Fruit fly (Drosophila melanogaster) whole organism, embryonic: ENCODE results near the gene CG33795.

Experiments used
- Asciz ChIP-seq: fragments of 200-800 bp; sonication (Bioruptor generic); optimal IDR thresholded peaks from 2 replicates; lab custom pipeline; 2017; ENCODE audit warnings: missing biosample characterization, mild to moderate bottlenecking, missing genetic modification characterization, missing genetic modification reagents
- B-H2 ChIP-seq: fragments of 200-800 bp; sonication (Bioruptor generic); optimal IDR thresholded peaks from 2 replicates; lab custom pipeline; 2018; ENCODE audit warnings: missing biosample characterization, mild to moderate bottlenecking, missing genetic modification characterization
- CG10267 ChIP-seq: fragments of 200-800 bp; sonication (Bioruptor generic); optimal IDR thresholded peaks from 2 replicates; lab custom pipeline; 2018; ENCODE audit warnings: missing biosample characterization, mild to moderate bottlenecking, missing genetic modification characterization, moderate library complexity
- CG10321 ChIP-seq: fragments of 200-800 bp; sonication (Bioruptor generic); IDR thresholded peaks from 2 replicates; pipeline ENCODE4 v1.3.6; 2022; ENCODE audit warnings: missing biosample characterization, missing genetic modification characterization
- CG10462 ChIP-seq: fragments of 200-800 bp; sonication (Bioruptor generic); optimal IDR thresholded peaks from 2 replicates; lab custom pipeline; 2016; ENCODE audit warnings: missing biosample characterization, missing genetic modification characterization
- CG10543 ChIP-seq: fragments of 200-800 bp; sonication (Bioruptor generic); optimal IDR thresholded peaks from 3 replicates; lab custom pipeline; 2017; ENCODE audit warnings: missing biosample characterization, mild to moderate bottlenecking, missing genetic modification characterization, moderate library complexity
- CG12071 ChIP-seq: fragments of 200-800 bp; sonication (Bioruptor generic); optimal IDR thresholded peaks from 3 replicates; lab custom pipeline; 2018; ENCODE audit warnings: missing biosample characterization, mild to moderate bottlenecking, missing genetic modification characterization
- CG12942 ChIP-seq: fragments of 200-800 bp; sonication (Bioruptor generic); optimal IDR thresholded peaks from 3 replicates; lab custom pipeline; 2016; ENCODE audit warnings: missing biosample characterization, missing genetic modification characterization
- CG13296 ChIP-seq: fragments of 200-800 bp; sonication (Bioruptor generic); optimal IDR thresholded peaks from 3 replicates; lab custom pipeline; 2018; ENCODE audit warnings: missing biosample characterization, mild to moderate bottlenecking, missing genetic modification characterization
- CG14014 ChIP-seq: fragments of 200-800 bp; sonication (Bioruptor generic); IDR thresholded peaks from 2 replicates; pipeline ENCODE4 v1.3.6; 2022; ENCODE audit warnings: missing biosample characterization, missing genetic modification characterization
- CG14667 ChIP-seq: fragments of 200-800 bp; sonication (Bioruptor generic); IDR thresholded peaks from 2 replicates; pipeline ENCODE4 v1.3.6; 2022; ENCODE audit warnings: missing biosample characterization, missing genetic modification characterization
- CG17328 ChIP-seq: fragments of 200-800 bp; sonication (Bioruptor generic); IDR thresholded peaks from 2 replicates; pipeline ENCODE4 v1.3.6; 2022; ENCODE audit warnings: missing biosample characterization, missing genetic modification characterization
- CG18619 ChIP-seq: fragments of 200-800 bp; sonication (Bioruptor generic); optimal IDR thresholded peaks from 3 replicates; lab custom pipeline; 2017; ENCODE audit warnings: missing biosample characterization, mild to moderate bottlenecking, missing genetic modification characterization
- CG42726 ChIP-seq: fragments of 200-800 bp; sonication (Bioruptor generic); IDR thresholded peaks from 2 replicates; pipeline ENCODE4 v1.3.6; 2022; ENCODE audit warnings: missing biosample characterization, missing genetic modification characterization; ENCODE audit not compliant: partially characterized antibody
- CG4854 ChIP-seq: fragments of 200-800 bp; sonication (Bioruptor generic); optimal IDR thresholded peaks from 2 replicates; lab custom pipeline; 2016; ENCODE audit warnings: missing biosample characterization, missing genetic modification characterization, inconsistent platforms
- CG6765 ChIP-seq: fragments of 200-800 bp; sonication (Bioruptor generic); optimal IDR thresholded peaks from 3 replicates; lab custom pipeline; 2017; ENCODE audit warnings: missing biosample characterization, mild to moderate bottlenecking, missing genetic modification characterization
- CG9437 ChIP-seq: fragments of 200-800 bp; sonication (Bioruptor generic); optimal IDR thresholded peaks from 2 replicates; lab custom pipeline; 2018; ENCODE audit warnings: missing biosample characterization, mild to moderate bottlenecking, missing genetic modification characterization
- CG9817 ChIP-seq: fragments of 200-800 bp; sonication (Bioruptor generic); optimal IDR thresholded peaks from 2 replicates; lab custom pipeline; 2018; ENCODE audit warnings: missing biosample characterization, mild to moderate bottlenecking, missing genetic modification characterization, moderate library complexity
- CG9876 ChIP-seq: fragments of 200-800 bp; sonication (Bioruptor generic); optimal IDR thresholded peaks from 2 replicates; lab custom pipeline; 2016; ENCODE audit warnings: missing biosample characterization, missing genetic modification characterization
- Dek ChIP-seq: fragments of 200-800 bp; sonication (Bioruptor generic); optimal IDR thresholded peaks from 3 replicates; lab custom pipeline; 2019; ENCODE audit warnings: missing biosample characterization, mild to moderate bottlenecking, missing genetic modification characterization, moderate library complexity
- GATAe ChIP-seq: fragments of 200-800 bp; sonication (Bioruptor generic); conservative IDR thresholded peaks from 2 replicates; pipeline ENCODE4 v1.3.6; 2022; ENCODE audit warnings: missing biosample characterization, missing genetic modification characterization
- Hmx ChIP-seq: fragments of 200-800 bp; sonication (Bioruptor generic); optimal IDR thresholded peaks from 2 replicates; lab custom pipeline; 2016; ENCODE audit warnings: missing biosample characterization, missing genetic modification characterization
- Hr39 ChIP-seq: fragments of >200 bp; optimal IDR thresholded peaks from 2 replicates; lab custom pipeline; 2017
- Hsf ChIP-seq: fragments of 200-800 bp; sonication (Bioruptor generic); optimal IDR thresholded peaks from 3 replicates; lab custom pipeline; 2016; ENCODE audit warnings: missing biosample characterization, missing genetic modification characterization
- MTF-1 ChIP-seq: fragments of 200-800 bp; sonication (Bioruptor generic); optimal IDR thresholded peaks from 2 replicates; lab custom pipeline; 2018; ENCODE audit warnings: missing biosample characterization, mild to moderate bottlenecking, missing genetic modification characterization, borderline replicate concordance
- Opbp ChIP-seq: fragments of 200-800 bp; sonication (Bioruptor generic); IDR thresholded peaks from 3 replicates; pipeline ENCODE4 v1.3.6; 2022; ENCODE audit warnings: missing biosample characterization, missing genetic modification characterization; ENCODE audit not compliant: partially characterized antibody
- Pdp1 ChIP-seq, 2 experiments: fragments of 200-800 bp; sonication (Bioruptor generic); optimal IDR thresholded peaks; 3 replicates each; lab custom pipeline; 2016; ENCODE audit warnings: missing biosample characterization in 2 of 2, missing genetic modification characterization in 2 of 2, mild to moderate bottlenecking in 1 of 2, moderate library complexity in 1 of 2
- Tbp ChIP-seq: fragments of >200 bp; optimal IDR thresholded peaks from 2 replicates; lab custom pipeline; 2018; ENCODE audit warnings: missing biosample characterization, missing genetic modification characterization
- Usf ChIP-seq: fragments of 200-800 bp; sonication (Bioruptor generic); optimal IDR thresholded peaks from 2 replicates; lab custom pipeline; 2017; ENCODE audit warnings: missing genotype, missing biosample characterization, missing genetic modification characterization
- Xrp1 ChIP-seq: fragments of 200-800 bp; sonication (Bioruptor generic); IDR thresholded peaks from 2 replicates; pipeline ENCODE4 v1.3.6; 2022; ENCODE audit warnings: missing biosample characterization, missing genetic modification characterization
- ara ChIP-seq: fragments of 200-800 bp; sonication (Bioruptor generic); IDR thresholded peaks from 2 replicates; pipeline ENCODE4 v1.3.6; 2022; ENCODE audit warnings: missing biosample characterization, missing genetic modification characterization
- corto ChIP-seq: fragments of 200-800 bp; sonication (Bioruptor generic); optimal IDR thresholded peaks from 2 replicates; lab custom pipeline; 2016; ENCODE audit warnings: missing biosample characterization, mild to moderate bottlenecking, missing genetic modification characterization, moderate library complexity
- en ChIP-seq: fragments of 200-800 bp; sonication (Bioruptor generic); optimal IDR thresholded peaks from 2 replicates; lab custom pipeline; 2016; ENCODE audit warnings: missing biosample characterization, missing genetic modification characterization
- fu2 ChIP-seq: fragments of 200-800 bp; sonication (Bioruptor generic); optimal IDR thresholded peaks from 2 replicates; lab custom pipeline; 2016; ENCODE audit warnings: missing biosample characterization, missing genetic modification characterization
- grau ChIP-seq: fragments of 200-800 bp; optimal IDR thresholded peaks from 3 replicates; lab custom pipeline; 2019; ENCODE audit warnings: missing biosample characterization, mild to moderate bottlenecking, missing genetic modification characterization, moderate library complexity
- gt ChIP-seq: fragments of 200-800 bp; sonication (Bioruptor generic); IDR thresholded peaks from 2 replicates; pipeline ENCODE4 v1.3.6; 2022; ENCODE audit warnings: missing biosample characterization, missing genetic modification characterization
- hkb ChIP-seq, 2 experiments: fragments of 200-800 bp in 1 of 2; fragments of >200 bp in 1 of 2; sonication (Bioruptor generic) in 1 of 2; IDR thresholded peaks in 1 of 2; optimal IDR thresholded peaks in 1 of 2; 2 replicates each; pipeline versions ENCODE4 v1.3.6 to Lab custom; 2017 to 2022; ENCODE audit warnings: missing biosample characterization in 1 of 2, missing genetic modification characterization in 1 of 2
- lbe ChIP-seq: fragments of 200-800 bp; sonication (Bioruptor generic); optimal IDR thresholded peaks from 2 replicates; lab custom pipeline; 2016; ENCODE audit warnings: missing biosample characterization, mild to moderate bottlenecking, missing genetic modification characterization
- lola ChIP-seq, 3 experiments: fragments of >200 bp in 2 of 3; fragments of 200-800 bp in 1 of 3; sonication (Bioruptor generic) in 1 of 3; optimal IDR thresholded peaks; 2 replicates each; lab custom pipeline; 2017 to 2019; ENCODE audit warnings: missing biosample characterization in 3 of 3, missing genetic modification characterization in 3 of 3, mild to moderate bottlenecking in 1 of 3, moderate library complexity in 1 of 3
- mirr ChIP-seq: fragments of 200-800 bp; sonication (Bioruptor generic); optimal IDR thresholded peaks from 3 replicates; lab custom pipeline; 2018; ENCODE audit warnings: missing biosample characterization, mild to moderate bottlenecking, missing genetic modification characterization
- pan ChIP-seq, 4 experiments: fragments of >200 bp in 3 of 4; fragments of 200-800 bp in 1 of 4; sonication (Bioruptor generic) in 1 of 4; optimal IDR thresholded peaks in 3 of 4; IDR thresholded peaks in 1 of 4; 2 replicates each; pipeline versions ENCODE4 v1.3.6 to Lab custom; 2017 to 2022; ENCODE audit warnings: missing biosample characterization in 2 of 4, missing genetic modification characterization in 2 of 4, mixed read lengths in 1 of 4
- pho ChIP-seq: fragments of 200-800 bp; sonication (Bioruptor generic); optimal IDR thresholded peaks from 2 replicates; lab custom pipeline; 2016; ENCODE audit warnings: missing biosample characterization, missing genetic modification characterization
- pum ChIP-seq: fragments of 200-800 bp; sonication (Bioruptor generic); optimal IDR thresholded peaks from 2 replicates; lab custom pipeline; 2016; ENCODE audit warnings: missing biosample characterization, missing genetic modification characterization
- repo ChIP-seq: fragments of 200-800 bp; sonication (Bioruptor generic); optimal IDR thresholded peaks from 2 replicates; lab custom pipeline; 2016; ENCODE audit warnings: missing biosample characterization, missing genetic modification characterization
- sob ChIP-seq: fragments of 200-800 bp; sonication (Bioruptor generic); IDR thresholded peaks from 2 replicates; pipeline ENCODE4 v1.3.6; 2022; ENCODE audit warnings: missing biosample characterization, missing genetic modification characterization
- sr ChIP-seq: fragments of 200-800 bp; sonication (Bioruptor generic); IDR thresholded peaks from 3 replicates; pipeline ENCODE4 v1.3.6; 2022; ENCODE audit warnings: missing biosample characterization, missing genetic modification characterization
- trem ChIP-seq: fragments of 200-800 bp; optimal IDR thresholded peaks from 3 replicates; lab custom pipeline; 2019; ENCODE audit warnings: missing biosample characterization, mild to moderate bottlenecking, missing genetic modification characterization, moderate library complexity
- unpg ChIP-seq: fragments of 200-800 bp; sonication (Bioruptor generic); optimal IDR thresholded peaks from 3 replicates; lab custom pipeline; 2018; ENCODE audit warnings: missing biosample characterization, mild to moderate bottlenecking, missing genetic modification characterization, moderate library complexity
- vnd ChIP-seq: fragments of 200-800 bp; sonication (Bioruptor generic); IDR thresholded peaks from 3 replicates; pipeline ENCODE4 v1.3.6; 2022; ENCODE audit warnings: missing biosample characterization, missing genetic modification characterization; ENCODE audit not compliant: partially characterized antibody
- wek ChIP-seq: fragments of 200-800 bp; sonication (Bioruptor generic); optimal IDR thresholded peaks from 3 replicates; lab custom pipeline; 2018; ENCODE audit warnings: missing biosample characterization, mild to moderate bottlenecking, missing genetic modification characterization, moderate library complexity

CG33795 gene

DNA sequence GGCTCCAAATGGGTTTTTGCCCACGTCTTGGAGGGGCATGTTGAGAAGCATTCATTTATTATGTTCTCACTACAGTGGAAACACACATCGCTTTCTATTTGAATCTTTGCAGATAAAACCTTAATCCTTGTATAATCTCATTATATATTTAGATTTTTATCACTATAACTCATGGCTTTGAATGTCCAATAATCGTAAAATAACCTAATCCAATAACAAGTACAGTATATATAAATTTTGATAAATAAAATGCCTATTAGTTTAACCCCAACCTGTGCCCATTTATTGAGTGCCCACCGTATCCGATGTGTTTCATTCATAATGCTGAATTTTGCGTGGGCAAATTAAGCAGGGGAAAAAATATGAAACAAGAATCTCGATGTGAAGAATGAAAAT, 24.6 kb downstream of the CG33795 start (continued):
- no peak for TF ChIP-seq hkb (optimal IDR thresholded peaks at IDR 0.05; lab: Kevin White, UChicago)
- TF ChIP-seq hkb (GFP tag; IDR thresholded peaks at IDR 0.05; lab: Robert Waterston, UW), result no peak
- no peak for TF ChIP-seq CG42726 (GFP tag; lab: Robert Waterston, UW)
- peak; percentile 70 for TF ChIP-seq CG10543 (GFP tag; lab: Kevin White, UChicago)
- no peak for TF ChIP-seq trem (tag; lab: Kevin White, UChicago)
- TF ChIP-seq ara (GFP tag; lab: Robert Waterston, UW), result no peak
- TF ChIP-seq CG18619 (GFP tag; lab: Kevin White, UChicago), result no peak
- no peak for TF ChIP-seq CG12942
- peak; percentile 33 for TF ChIP-seq CG6765 (GFP tag; lab: Kevin White, UChicago)
- no peak for TF ChIP-seq Usf
- TF ChIP-seq grau (tag; lab: Kevin White, UChicago), result peak; percentile 91
- no peak; the same call in 1 of the 2 replicates for TF ChIP-seq GATAe (GFP tag; lab: Robert Waterston, UW)
- no peak for TF ChIP-seq CG14667
- TF ChIP-seq CG10267 (tag; lab: Kevin White, UChicago), result no peak
- peak in 1 of 2 experiments; percentile 19 for TF ChIP-seq Pdp1 (GFP tag; optimal IDR thresholded peaks at IDR 0.05; lab: Kevin White, UChicago)
- TF ChIP-seq Asciz (GFP tag; lab: Kevin White, UChicago), result peak; percentile 7
- no peak for TF ChIP-seq mirr (GFP tag; lab: Kevin White, UChicago)
- no peak for TF ChIP-seq gt (GFP tag; lab: Robert Waterston, UW)
- no peak for TF ChIP-seq fu2 (GFP tag; lab: Kevin White, UChicago)
- TF ChIP-seq CG9817, result peak; percentile 60
- no peak for TF ChIP-seq Xrp1 (GFP tag; lab: Robert Waterston, UW)
- TF ChIP-seq CG13296, result peak; percentile 34
- no peak for TF ChIP-seq wek (GFP tag; lab: Kevin White, UChicago)
- TF ChIP-seq lola (GFP tag; optimal IDR thresholded peaks at IDR 0.05; lab: Kevin White, UChicago), result peak in 1 of 3 experiments; percentile 12
- TF ChIP-seq CG10321 (GFP tag; lab: Robert Waterston, UW), result no peak
- no peak for TF ChIP-seq Tbp
- TF ChIP-seq CG14014 (GFP tag; lab: Robert Waterston, UW), result peak; percentile 43; the same call in 1 of the 2 replicates
- no peak for TF ChIP-seq en (GFP tag; lab: Kevin White, UChicago)
- no peak for TF ChIP-seq corto (GFP tag; lab: Kevin White, UChicago)
- peak; percentile 5 for TF ChIP-seq pho (GFP tag; lab: Kevin White, UChicago)
- no peak for TF ChIP-seq lbe
- TF ChIP-seq CG9876, result no peak
- TF ChIP-seq pum (GFP tag; lab: Kevin White, UChicago), result no peak
- no peak for TF ChIP-seq repo (GFP tag; lab: Kevin White, UChicago)
- no peak for TF ChIP-seq pan (optimal IDR thresholded peaks at IDR 0.05; lab: Kevin White, UChicago)
- TF ChIP-seq pan (GFP tag; optimal IDR thresholded peaks at IDR 0.05 in 1 of 2, IDR thresholded peaks at IDR 0.05 in 1 of 2), result peak in 1 of 2 experiments; percentile 51
- no peak for TF ChIP-seq CG4854
- peak; percentile 23 for TF ChIP-seq Hsf (GFP tag; lab: Kevin White, UChicago)
- no peak for TF ChIP-seq CG12071 (GFP tag; lab: Kevin White, UChicago)
- no peak for TF ChIP-seq Hr39
- peak; percentile 19 for TF ChIP-seq B-H2 (GFP tag; lab: Kevin White, UChicago)
- peak; percentile 55 for TF ChIP-seq Dek (tag; lab: Kevin White, UChicago)
- TF ChIP-seq unpg (GFP tag; lab: Kevin White, UChicago), result peak; percentile 49
- TF ChIP-seq sr (GFP tag; lab: Robert Waterston, UW), result peak; percentile 37; the same call in 1 of the 3 replicates
- no peak for TF ChIP-seq vnd
- TF ChIP-seq CG10462 (GFP tag; lab: Kevin White, UChicago), result no peak
- TF ChIP-seq MTF-1 (GFP tag; lab: Kevin White, UChicago), result no peak
- no peak for TF ChIP-seq CG17328 (GFP tag; lab: Robert Waterston, UW)
- no peak for TF ChIP-seq Hmx
- TF ChIP-seq sob (GFP tag; lab: Robert Waterston, UW), result peak; percentile 55
- peak; percentile 19 for TF ChIP-seq CG9437
- TF ChIP-seq Opbp, result no peak
